Fruit fly (Drosophila melanogaster): ENCODE data around the gene CG8086.

CG8086 gene

DNA sequence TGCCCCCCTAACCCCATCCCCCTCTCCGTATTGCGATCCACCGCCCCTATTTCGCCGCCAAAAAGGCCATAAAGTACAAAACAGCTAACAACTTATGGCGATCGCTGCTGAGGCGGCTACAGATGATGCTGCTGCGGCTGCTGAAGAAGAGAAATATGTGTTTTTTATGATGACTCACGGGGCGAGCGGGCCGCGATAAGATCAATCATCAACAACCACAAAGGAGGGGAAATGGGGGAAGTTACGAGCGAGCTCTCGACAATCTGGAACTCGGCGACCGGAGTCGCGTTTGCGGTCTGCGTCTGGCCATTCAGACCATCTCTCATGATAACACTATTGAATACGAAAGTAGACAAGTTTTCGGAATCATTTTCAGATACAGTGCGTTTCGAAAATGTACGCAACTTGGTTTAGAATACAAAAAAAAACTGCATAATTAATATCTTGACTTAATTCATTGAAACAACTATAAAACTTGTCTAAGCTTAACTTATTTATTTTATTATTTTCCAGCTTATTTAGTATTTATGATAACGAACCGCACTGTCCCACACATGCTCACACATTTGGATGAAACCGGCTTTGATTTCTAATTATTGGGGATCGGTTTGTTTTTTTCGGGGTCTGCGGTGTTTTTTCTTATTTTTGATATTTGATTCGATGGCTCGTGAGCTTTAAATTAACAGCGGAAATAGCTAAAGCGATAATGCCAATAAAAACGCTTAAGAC is 35.0 kb upstream of the CG8086 start (continued):
- TF ChIP-seq CG10543 (GFP tag; optimal IDR thresholded peaks at IDR 0.05) (peak; percentile 97), CG14710 (tag; optimal IDR thresholded peaks at IDR 0.05) (peak; percentile 95), Ravus (GFP tag; IDR thresholded peaks at IDR 0.05) (peak; percentile 88), CG1529 (GFP tag; optimal IDR thresholded peaks at IDR 0.05) (peak; percentile 93), CG12942 (GFP tag; optimal IDR thresholded peaks at IDR 0.05) (peak; percentile 87), ci (GFP tag; IDR thresholded peaks at IDR 0.05) (peak; percentile 99), Fer3 (tag; optimal IDR thresholded peaks at IDR 0.05) (peak; percentile 96), Stat92E (GFP tag; optimal IDR thresholded peaks at IDR 0.05) (peak in 1 of 3 experiments; percentile 94), CG12769 (tag; optimal IDR thresholded peaks at IDR 0.05) (peak; percentile 95), CoRest (tag; optimal IDR thresholded peaks at IDR 0.05) (peak; percentile 98), nerfin-1 (tag; optimal IDR thresholded peaks at IDR 0.05) (peak; percentile 95), Oli (tag; optimal IDR thresholded peaks at IDR 0.05) (peak; percentile 97), CG17829 (tag; optimal IDR thresholded peaks at IDR 0.05) (peak; percentile 98), hbn (GFP tag; IDR thresholded peaks at IDR 0.05; ENCODE audit: partially characterized antibody) (no peak), gce (GFP tag; IDR thresholded peaks at IDR 0.05) (peak; percentile 97), CG2889 (GFP tag; IDR thresholded peaks at IDR 0.05) (peak; percentile 95), Nf-YB (GFP tag; optimal IDR thresholded peaks at IDR 0.05) (peak; percentile 84), CG7271 (tag; optimal IDR thresholded peaks at IDR 0.05) (peak; percentile 80), CG15479 (GFP tag; optimal IDR thresholded peaks at IDR 0.05) (no peak), GATAe (GFP tag; conservative IDR thresholded peaks at IDR 0.05) (peak; percentile 87), dimm (GFP tag; IDR thresholded peaks at IDR 0.05) (peak; percentile 94), Fer1 (GFP tag; optimal IDR thresholded peaks at IDR 0.05) (peak; percentile 96), CG33213 (GFP tag; optimal IDR thresholded peaks at IDR 0.05) (peak; percentile 83), disco-r (GFP tag; optimal IDR thresholded peaks at IDR 0.05) (peak; percentile 89), so (GFP tag; IDR thresholded peaks at IDR 0.05) (peak; percentile 98), emc (GFP tag; optimal IDR thresholded peaks at IDR 0.05) (peak; percentile 21), Atf6 (GFP tag; IDR thresholded peaks at IDR 0.05) (peak; percentile 97), YL-1 (GFP tag; optimal IDR thresholded peaks at IDR 0.05) (peak; percentile 87), Dfd (GFP tag; optimal IDR thresholded peaks at IDR 0.05) (no peak), Taf1 (GFP tag; IDR thresholded peaks at IDR 0.05) (peak; percentile 94), dati (GFP tag; IDR thresholded peaks at IDR 0.05) (peak; percentile 91), vnd (GFP tag; IDR thresholded peaks at IDR 0.05; ENCODE audit: partially characterized antibody) (no peak), CG1024 (GFP tag; IDR thresholded peaks at IDR 0.05) (peak; percentile 89), CG17186 (GFP tag; optimal IDR thresholded peaks at IDR 0.05) (peak; percentile 79), ken (GFP tag; IDR thresholded peaks at IDR 0.05) (peak; percentile 96), CG8281 (tag; optimal IDR thresholded peaks at IDR 0.05) (peak; percentile 85), E2f1 (GFP tag; IDR thresholded peaks at IDR 0.05) (peak; percentile 97), CG18262 (tag; optimal IDR thresholded peaks at IDR 0.05) (peak; percentile 97), Chrac-16 (GFP tag; optimal IDR thresholded peaks at IDR 0.05) (peak; percentile 93), ash1 (GFP tag; optimal IDR thresholded peaks at IDR 0.05) (peak; percentile 69), otp (GFP tag; IDR thresholded peaks at IDR 0.05) (peak; percentile 96), gsb-n (tag; optimal IDR thresholded peaks at IDR 0.05) (peak; percentile 98), Abd-B (GFP tag; optimal IDR thresholded peaks at IDR 0.05) (peak; percentile 87), Hsf (GFP tag; optimal IDR thresholded peaks at IDR 0.05) (peak; percentile 96), Ets65A (GFP tag) (peak; percentile 93), CG6791 (GFP tag; IDR thresholded peaks at IDR 0.05; ENCODE audit: partially characterized antibody) (no peak), Bteb2 (GFP tag; optimal IDR thresholded peaks at IDR 0.05) (peak; percentile 96), CG32772 (GFP tag; IDR thresholded peaks at IDR 0.05) (peak; percentile 97), dmrt11E (tag; optimal IDR thresholded peaks at IDR 0.05) (peak; percentile 96)

Data from whole organism, embryonic.